Worm (Caenorhabditis elegans): ENCODE data around the gene amt-3.

Gene amt-3

DNA sequence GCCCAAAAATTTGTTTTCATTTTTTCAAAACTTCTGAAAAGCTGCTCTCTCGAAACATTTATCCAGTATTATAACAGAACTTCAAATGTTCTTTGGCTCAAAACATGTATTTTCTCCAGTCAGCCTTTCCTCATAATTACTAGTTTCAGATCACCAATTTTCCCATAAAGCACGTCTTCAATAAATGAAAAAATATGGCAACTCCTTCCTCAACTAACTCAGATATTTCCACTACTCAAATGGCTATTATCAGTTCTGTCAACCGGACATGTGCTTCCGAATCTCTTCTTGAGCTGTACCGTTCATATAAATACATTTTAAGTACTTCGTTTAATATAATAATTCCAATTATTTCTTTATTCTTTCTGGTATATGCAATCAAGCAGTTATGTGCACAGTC lies 38.5 kb upstream of the amt-3 start, which contains the start of gene sra-13:
Gene sra-13 (plus strand): TSS at position 195 of the 400 bp plus-strand sequence.
- no peak for TF ChIP-seq aly-1 (tag; optimal IDR thresholded peaks at IDR 0.05)
- no peak for TF ChIP-seq ceh-13 (GFP tag; optimal IDR thresholded peaks at IDR 0.05)

DNA sequence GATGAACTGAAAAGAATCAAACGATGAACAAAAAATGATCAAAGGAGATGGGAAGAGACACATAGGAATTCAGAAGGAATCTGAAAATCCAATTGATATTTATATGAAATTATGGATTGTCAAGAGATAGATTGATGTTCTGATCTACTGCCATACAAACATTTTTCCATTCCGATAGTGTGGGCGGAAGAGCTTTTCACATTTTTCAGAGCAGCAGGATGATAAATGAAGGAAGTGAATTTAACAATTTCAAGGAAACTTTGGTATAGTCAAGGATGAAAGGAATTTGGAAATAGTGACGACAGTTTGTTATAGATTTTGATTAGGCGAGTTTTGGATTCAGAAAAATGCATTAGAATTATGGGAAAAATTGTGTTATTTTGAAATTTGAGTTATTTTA lies 36.3 kb upstream of the amt-3 start, which contains the start of gene ubc-24:
Gene ubc-24 (plus strand): TSS at position 301 of the 400 bp plus-strand sequence.
- TF ChIP-seq scrt-1 (GFP tag; IDR thresholded peaks at IDR 0.05): no peak
- no peak for TF ChIP-seq tra-4 (tag; optimal IDR thresholded peaks at IDR 0.05)
- TF ChIP-seq hmbx-1 (tag; optimal IDR thresholded peaks at IDR 0.05): no peak
- TF ChIP-seq ama-1 (optimal IDR thresholded peaks at IDR 0.05): no peak
- no peak for TF ChIP-seq F13C5.2 (tag; optimal IDR thresholded peaks at IDR 0.05)
- TF ChIP-seq B0310.2 (tag; optimal IDR thresholded peaks at IDR 0.05): no peak

DNA sequence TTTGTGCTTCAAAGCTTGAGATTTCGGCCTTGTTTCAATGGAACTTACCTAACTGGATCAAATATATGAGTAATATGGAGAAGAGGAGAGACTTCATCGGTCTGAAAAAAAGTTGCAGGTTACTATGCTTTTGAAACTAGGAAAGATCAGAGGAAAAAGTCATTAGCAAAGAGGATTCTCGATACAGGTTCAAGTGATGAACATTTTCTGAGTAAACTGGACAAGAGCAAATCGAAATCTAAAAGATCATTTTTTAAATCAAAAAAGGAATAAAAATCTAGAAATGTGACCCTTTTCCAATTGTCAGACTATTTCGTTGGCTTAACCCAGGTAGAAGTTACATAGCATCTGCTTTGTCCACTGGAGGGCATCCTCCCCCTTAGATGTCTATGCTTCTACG lies 35.8 kb upstream of the amt-3 start, which contains the start of gene skpo-1:
Gene skpo-1 (minus strand): TSS at position 101 of the 400 bp plus-strand sequence.
- TF ChIP-seq tbx-11 (GFP tag; IDR thresholded peaks at IDR 0.05): no peak
- TF ChIP-seq aly-1 (tag; optimal IDR thresholded peaks at IDR 0.05): no peak
- TF ChIP-seq hnd-1 (tag; optimal IDR thresholded peaks at IDR 0.05): no peak
- no peak for TF ChIP-seq flt-1 (GFP tag; IDR thresholded peaks at IDR 0.05)
- TF ChIP-seq tbx-37 (GFP tag; conservative IDR thresholded peaks at IDR 0.05): no peak
- no peak for TF ChIP-seq B0310.2 (tag; optimal IDR thresholded peaks at IDR 0.05)
- no peak for TF ChIP-seq ceh-36 (tag; optimal IDR thresholded peaks at IDR 0.05)
- TF ChIP-seq ceh-13 (GFP tag; optimal IDR thresholded peaks at IDR 0.05): no peak

DNA sequence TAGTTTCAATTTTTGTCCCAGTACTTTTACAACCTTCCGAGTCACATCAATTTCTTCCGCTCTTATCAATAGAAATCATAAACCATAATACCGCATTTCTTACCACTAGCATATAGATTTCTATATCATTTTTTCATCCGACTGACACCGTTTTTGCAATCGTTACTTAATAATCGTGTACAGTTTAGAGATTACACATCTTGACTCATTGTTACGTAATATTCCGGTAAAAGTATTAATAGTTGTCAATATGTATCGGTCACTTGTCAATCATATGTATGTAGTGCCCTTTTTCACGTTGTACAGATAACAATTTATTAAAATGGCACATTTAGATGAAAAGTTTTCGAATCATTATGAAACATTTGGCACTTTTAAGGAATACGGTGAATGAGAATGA lies 31.0 kb upstream of the amt-3 start:
- TF ChIP-seq ceh-13 (GFP tag; optimal IDR thresholded peaks at IDR 0.05): no peak
- no peak for TF ChIP-seq tra-4 (tag; optimal IDR thresholded peaks at IDR 0.05)
- TF ChIP-seq ama-1 (optimal IDR thresholded peaks at IDR 0.05): no peak
- TF ChIP-seq tbx-11 (GFP tag; IDR thresholded peaks at IDR 0.05): no peak
- TF ChIP-seq flt-1 (GFP tag; IDR thresholded peaks at IDR 0.05): no peak
- TF ChIP-seq hmg-4 (GFP tag; optimal IDR thresholded peaks at IDR 0.05): no peak
- TF ChIP-seq sea-1 (GFP tag; conservative IDR thresholded peaks at IDR 0.05): no peak
- no peak for TF ChIP-seq aly-1 (tag; optimal IDR thresholded peaks at IDR 0.05)
- TF ChIP-seq tbx-37 (GFP tag; conservative IDR thresholded peaks at IDR 0.05): no peak
- no peak for TF ChIP-seq hmbx-1 (tag; optimal IDR thresholded peaks at IDR 0.05)
- TF ChIP-seq B0310.2 (tag; optimal IDR thresholded peaks at IDR 0.05): no peak
- TF ChIP-seq ets-7 (tag; optimal IDR thresholded peaks at IDR 0.05): no peak
- TF ChIP-seq pes-1 (GFP tag; IDR thresholded peaks at IDR 0.05): no peak
- TF ChIP-seq F13C5.2 (tag; optimal IDR thresholded peaks at IDR 0.05): no peak
- no peak for TF ChIP-seq scrt-1 (GFP tag; IDR thresholded peaks at IDR 0.05)
- TF ChIP-seq hnd-1 (tag; optimal IDR thresholded peaks at IDR 0.05): no peak
- no peak for TF ChIP-seq ceh-36 (tag; optimal IDR thresholded peaks at IDR 0.05)

DNA sequence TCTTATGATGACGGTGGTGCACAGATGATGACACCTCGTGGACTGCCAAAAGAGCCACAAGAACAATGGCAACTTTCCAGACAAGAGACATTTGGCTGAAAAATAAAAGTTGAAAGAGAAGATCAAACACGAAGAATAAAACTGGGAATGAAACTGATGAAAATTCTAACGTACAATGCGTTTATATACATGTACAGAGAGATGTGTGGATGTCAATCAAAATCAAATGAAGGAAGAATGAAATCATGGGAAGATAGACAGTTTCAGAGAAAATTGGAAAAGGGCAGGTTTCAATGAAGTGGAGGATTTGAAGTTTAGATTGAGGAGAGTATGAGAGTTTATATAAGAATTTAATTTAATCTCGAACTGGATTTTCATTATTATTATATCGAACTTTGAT lies 30.1 kb upstream of the amt-3 start, which contains the start of gene dod-23:
Gene dod-23 (minus strand): TSS at position 101 of the 400 bp plus-strand sequence.
- TF ChIP-seq tbx-37 (GFP tag; conservative IDR thresholded peaks at IDR 0.05) (no peak), tra-4 (tag; optimal IDR thresholded peaks at IDR 0.05) (no peak), F13C5.2 (tag; optimal IDR thresholded peaks at IDR 0.05) (no peak), ceh-13 (GFP tag; optimal IDR thresholded peaks at IDR 0.05) (no peak), pes-1 (GFP tag; IDR thresholded peaks at IDR 0.05) (no peak), aly-1 (tag; optimal IDR thresholded peaks at IDR 0.05) (no peak), tbx-11 (GFP tag; IDR thresholded peaks at IDR 0.05) (no peak), hmbx-1 (tag; optimal IDR thresholded peaks at IDR 0.05) (no peak), ama-1 (optimal IDR thresholded peaks at IDR 0.05) (no peak), ets-7 (tag; optimal IDR thresholded peaks at IDR 0.05) (no peak), ceh-36 (tag; optimal IDR thresholded peaks at IDR 0.05) (no peak), hmg-4 (GFP tag; optimal IDR thresholded peaks at IDR 0.05) (no peak), hnd-1 (tag; optimal IDR thresholded peaks at IDR 0.05) (no peak), flt-1 (GFP tag; IDR thresholded peaks at IDR 0.05) (no peak), sea-1 (GFP tag; conservative IDR thresholded peaks at IDR 0.05) (no peak), B0310.2 (tag; optimal IDR thresholded peaks at IDR 0.05) (no peak), scrt-1 (GFP tag; IDR thresholded peaks at IDR 0.05) (no peak)

DNA sequence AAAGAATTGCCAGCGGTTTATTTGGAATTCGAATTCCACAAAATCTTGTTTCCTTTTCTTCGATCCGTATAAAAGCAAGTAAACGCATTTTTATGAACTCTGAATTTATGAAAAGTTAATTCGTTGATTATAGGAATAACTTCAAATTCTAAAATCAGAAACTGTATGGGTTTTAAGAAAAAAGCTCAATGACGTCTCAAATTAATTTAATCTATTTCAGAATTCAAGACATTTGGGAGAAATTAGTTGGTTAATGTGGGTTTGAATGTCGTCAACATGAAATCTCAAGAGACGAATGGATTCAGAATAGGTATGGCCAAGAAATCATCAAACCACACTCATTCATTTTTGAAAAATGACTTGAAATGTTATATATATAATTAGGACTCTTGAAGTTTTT lies 27.1 kb upstream of the amt-3 start, which contains the start of gene F49E12.7:
Gene F49E12.7 (minus strand): TSS at position 101 of the 400 bp plus-strand sequence.
- TF ChIP-seq hmg-4 (GFP tag; optimal IDR thresholded peaks at IDR 0.05): no peak
- TF ChIP-seq ceh-36 (tag; optimal IDR thresholded peaks at IDR 0.05): no peak
- no peak for TF ChIP-seq hnd-1 (tag; optimal IDR thresholded peaks at IDR 0.05)
- no peak for TF ChIP-seq tbx-11 (GFP tag; IDR thresholded peaks at IDR 0.05)
- TF ChIP-seq F13C5.2 (tag; optimal IDR thresholded peaks at IDR 0.05): no peak
- TF ChIP-seq pes-1 (GFP tag; IDR thresholded peaks at IDR 0.05): no peak
- TF ChIP-seq scrt-1 (GFP tag; IDR thresholded peaks at IDR 0.05): no peak
- no peak for TF ChIP-seq tra-4 (tag; optimal IDR thresholded peaks at IDR 0.05)
- TF ChIP-seq tbx-37 (GFP tag; conservative IDR thresholded peaks at IDR 0.05): no peak
- no peak for TF ChIP-seq sea-1 (GFP tag; conservative IDR thresholded peaks at IDR 0.05)
- TF ChIP-seq ets-7 (tag; optimal IDR thresholded peaks at IDR 0.05): no peak
- TF ChIP-seq B0310.2 (tag; optimal IDR thresholded peaks at IDR 0.05): no peak
- TF ChIP-seq ama-1 (optimal IDR thresholded peaks at IDR 0.05): no peak

DNA sequence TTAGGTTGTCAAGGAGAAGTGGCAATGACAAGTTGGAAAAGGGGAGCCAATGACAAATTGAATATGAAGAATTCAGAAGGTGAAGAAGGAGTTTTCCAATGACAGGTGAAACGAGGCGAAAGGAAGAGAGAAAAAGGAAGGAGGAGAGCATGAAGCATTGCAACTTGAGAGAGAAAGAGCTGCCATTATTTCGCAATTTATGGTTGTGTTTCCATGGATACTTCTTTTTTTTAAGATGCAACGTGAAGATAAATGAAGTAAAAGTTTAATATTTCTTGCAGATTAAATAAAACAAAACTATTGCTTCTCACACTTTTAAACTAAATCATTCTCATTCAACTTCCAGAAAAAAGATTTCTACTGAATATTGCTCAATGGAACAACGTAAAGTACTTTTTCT lies 25.2 kb upstream of the amt-3 start, which contains the start of gene F49E12.8:
Gene F49E12.8 (minus strand): TSS at position 101 of the 400 bp plus-strand sequence.
- TF ChIP-seq aly-1 (tag; optimal IDR thresholded peaks at IDR 0.05) (no peak), flt-1 (GFP tag; IDR thresholded peaks at IDR 0.05) (no peak), tra-4 (tag; optimal IDR thresholded peaks at IDR 0.05) (no peak), hnd-1 (tag; optimal IDR thresholded peaks at IDR 0.05) (no peak), ama-1 (optimal IDR thresholded peaks at IDR 0.05) (no peak), ceh-36 (tag; optimal IDR thresholded peaks at IDR 0.05) (no peak), scrt-1 (GFP tag; IDR thresholded peaks at IDR 0.05) (no peak), tbx-11 (GFP tag; IDR thresholded peaks at IDR 0.05) (no peak), hmg-4 (GFP tag; optimal IDR thresholded peaks at IDR 0.05) (no peak), B0310.2 (tag; optimal IDR thresholded peaks at IDR 0.05) (no peak)

DNA sequence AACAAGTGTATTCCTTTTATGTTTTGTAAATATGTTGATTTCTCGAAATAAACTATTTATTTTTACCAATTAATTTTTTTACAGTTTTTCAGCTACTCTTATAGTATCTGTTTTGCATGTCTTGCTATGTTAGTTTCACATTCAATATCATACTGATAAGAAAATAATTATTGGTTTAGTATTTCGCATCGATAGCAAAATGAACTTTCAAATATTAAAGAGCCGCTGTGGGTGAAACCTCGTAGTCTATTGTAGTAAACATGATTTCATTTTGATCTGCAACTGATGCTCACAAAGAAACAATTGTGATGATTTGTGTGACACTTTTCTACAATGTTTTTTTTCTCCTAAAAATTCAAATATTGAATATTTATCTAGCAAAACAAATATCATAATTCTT lies 23.3 kb upstream of the amt-3 start:
- TF ChIP-seq hmg-4 (GFP tag; optimal IDR thresholded peaks at IDR 0.05) (no peak), ets-7 (tag; optimal IDR thresholded peaks at IDR 0.05) (no peak), ama-1 (optimal IDR thresholded peaks at IDR 0.05) (no peak), scrt-1 (GFP tag; IDR thresholded peaks at IDR 0.05) (no peak), ceh-13 (GFP tag; optimal IDR thresholded peaks at IDR 0.05) (no peak), B0310.2 (tag; optimal IDR thresholded peaks at IDR 0.05) (no peak), aly-1 (tag; optimal IDR thresholded peaks at IDR 0.05) (no peak), hnd-1 (tag; optimal IDR thresholded peaks at IDR 0.05) (no peak), tbx-37 (GFP tag; conservative IDR thresholded peaks at IDR 0.05) (no peak), flt-1 (GFP tag; IDR thresholded peaks at IDR 0.05) (no peak), hmbx-1 (tag; optimal IDR thresholded peaks at IDR 0.05) (no peak), tbx-11 (GFP tag; IDR thresholded peaks at IDR 0.05) (no peak), ceh-36 (tag; optimal IDR thresholded peaks at IDR 0.05) (no peak), pes-1 (GFP tag; IDR thresholded peaks at IDR 0.05) (no peak), F13C5.2 (tag; optimal IDR thresholded peaks at IDR 0.05) (no peak), sea-1 (GFP tag; conservative IDR thresholded peaks at IDR 0.05) (no peak), tra-4 (tag; optimal IDR thresholded peaks at IDR 0.05) (no peak)

Data from whole organism, early embryonic.